Fruit fly (Drosophila melanogaster) whole organism: ENCODE results near the gene Ccn.

Experiments used
- CG8478 ChIP-seq: fragments of >200 bp; optimal IDR thresholded peaks from 2 replicates; lab custom pipeline; 2018; ENCODE audit warnings: inconsistent platforms
- Dll ChIP-seq: fragments of >200 bp; optimal IDR thresholded peaks from 2 replicates; lab custom pipeline; 2017
- EcR ChIP-seq, 2 experiments: fragments of >200 bp; optimal IDR thresholded peaks; 2 replicates each; lab custom pipeline; 2017; ENCODE audit warnings: missing biosample characterization in 2 of 2, missing genetic modification characterization in 2 of 2, missing genetic modification reagents in 2 of 2
- pan ChIP-seq: fragments of >200 bp; optimal IDR thresholded peaks from 2 replicates; lab custom pipeline; 2017
- psq ChIP-seq: fragments of >200 bp; optimal IDR thresholded peaks from 2 replicates; lab custom pipeline; 2017
- usp ChIP-seq: fragments of >200 bp; optimal IDR thresholded peaks from 2 replicates; lab custom pipeline; 2017; ENCODE audit warnings: missing biosample characterization, missing genetic modification characterization, mixed read lengths

Ccn gene

DNA sequence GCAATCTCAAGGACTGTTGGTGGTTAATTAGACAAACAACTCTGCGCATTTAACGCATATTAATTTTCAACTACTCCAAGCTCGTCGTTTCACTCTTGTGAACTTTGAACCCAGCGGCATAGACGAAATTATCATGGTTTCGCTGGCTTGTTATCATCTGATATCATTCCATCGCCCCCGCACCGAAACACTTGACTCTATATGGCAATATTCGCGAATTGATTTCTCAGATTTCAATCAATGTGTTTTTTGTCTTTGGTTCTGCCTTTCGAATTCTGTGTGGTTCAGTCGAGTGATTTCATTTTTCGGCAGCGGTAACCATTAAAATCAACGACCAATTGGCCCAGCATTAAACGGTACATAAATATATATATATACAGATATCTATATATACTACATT is 18.5 kb upstream of the Ccn start, which contains the start of gene CG34251:
TSS of gene CG34251 (plus strand) at position 301 of the 400 bp plus-strand sequence.
- TF ChIP-seq CG8478 (lab: Kevin White, UChicago), result no peak
- no peak for TF ChIP-seq EcR (GFP tag; optimal IDR thresholded peaks at IDR 0.05; lab: Kevin White, UChicago)
- no peak for TF ChIP-seq pan (lab: Kevin White, UChicago)
- TF ChIP-seq usp (GFP tag; lab: Kevin White, UChicago), result no peak
- no peak for TF ChIP-seq Dll (lab: Kevin White, UChicago)
- TF ChIP-seq psq (lab: Kevin White, UChicago), result no peak

DNA sequence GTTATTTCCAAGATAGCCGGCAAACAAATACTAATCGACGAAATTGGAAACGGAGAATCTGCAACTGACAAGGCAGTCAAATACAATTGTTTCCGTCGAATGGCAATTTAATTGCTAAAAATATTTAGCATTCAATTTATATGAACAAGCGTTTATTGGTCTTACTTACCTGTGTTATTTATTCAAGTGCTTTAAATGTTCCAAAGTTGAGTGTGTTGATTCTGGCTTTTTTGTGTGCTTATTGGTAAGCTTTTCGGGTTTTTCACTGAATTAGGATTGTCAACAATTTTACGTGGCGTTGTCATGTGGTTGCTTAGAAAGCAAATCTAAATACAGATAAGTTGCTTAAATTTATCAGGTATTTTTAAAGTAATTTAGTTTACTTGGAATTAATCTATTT is 18.0 kb upstream of the Ccn start:
- TF ChIP-seq psq (lab: Kevin White, UChicago) (no peak), Dll (lab: Kevin White, UChicago) (no peak), usp (GFP tag; lab: Kevin White, UChicago) (no peak), CG8478 (lab: Kevin White, UChicago) (no peak), EcR (GFP tag; optimal IDR thresholded peaks at IDR 0.05; lab: Kevin White, UChicago) (no peak), pan (lab: Kevin White, UChicago) (no peak)

DNA sequence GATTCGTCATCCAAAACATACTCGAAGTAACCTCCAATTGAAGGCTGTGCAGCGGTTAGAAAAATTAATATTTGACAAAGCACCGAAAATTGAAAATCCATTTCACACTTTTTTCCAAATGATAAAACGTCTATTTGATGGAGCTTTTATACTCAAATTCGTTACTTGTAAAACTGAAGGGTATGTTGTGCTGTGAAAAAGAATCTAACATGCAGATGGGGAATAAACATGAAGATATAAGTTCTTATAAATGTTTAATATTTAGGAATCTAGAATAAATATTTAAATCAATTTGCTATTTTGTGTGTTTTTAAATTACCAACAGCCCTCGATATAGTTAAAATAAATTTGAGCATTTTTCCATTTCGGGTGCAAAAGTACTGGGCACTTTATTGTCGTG is 29.9 kb downstream of the Ccn start, which contains the start of gene CheB74a:
TSS of gene CheB74a (minus strand) at position 101 of the 400 bp plus-strand sequence.
- TF ChIP-seq CG8478 (lab: Kevin White, UChicago) (no peak), usp (GFP tag; lab: Kevin White, UChicago) (no peak), Dll (lab: Kevin White, UChicago) (no peak)

DNA sequence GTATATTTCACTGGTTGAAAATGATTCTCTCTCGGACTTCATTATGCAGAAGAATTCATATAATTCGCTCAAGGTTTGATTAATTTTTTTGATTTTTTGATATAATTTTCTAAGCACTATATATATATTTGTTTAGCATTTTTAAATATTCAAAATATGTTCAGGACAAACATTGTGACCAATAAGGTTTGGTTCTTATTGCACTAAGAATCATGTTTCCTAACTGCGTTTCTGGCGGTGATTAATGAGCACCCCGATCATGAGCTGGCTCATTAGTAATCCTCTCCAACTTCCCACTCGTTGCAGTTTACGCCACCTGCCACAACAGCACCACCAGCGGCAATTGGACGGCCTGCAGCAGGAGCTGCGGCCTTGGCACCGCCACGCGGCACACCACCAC is 39.5 kb downstream of the Ccn start, which contains the start of gene CG6052:
TSS of gene CG6052 (minus strand) at position 101 of the 400 bp plus-strand sequence.
- TF ChIP-seq CG8478 (lab: Kevin White, UChicago) (no peak), usp (GFP tag; lab: Kevin White, UChicago) (no peak), EcR (GFP tag; optimal IDR thresholded peaks at IDR 0.05; lab: Kevin White, UChicago) (no peak), Dll (lab: Kevin White, UChicago) (no peak), pan (lab: Kevin White, UChicago) (no peak), psq (lab: Kevin White, UChicago) (no peak)

DNA sequence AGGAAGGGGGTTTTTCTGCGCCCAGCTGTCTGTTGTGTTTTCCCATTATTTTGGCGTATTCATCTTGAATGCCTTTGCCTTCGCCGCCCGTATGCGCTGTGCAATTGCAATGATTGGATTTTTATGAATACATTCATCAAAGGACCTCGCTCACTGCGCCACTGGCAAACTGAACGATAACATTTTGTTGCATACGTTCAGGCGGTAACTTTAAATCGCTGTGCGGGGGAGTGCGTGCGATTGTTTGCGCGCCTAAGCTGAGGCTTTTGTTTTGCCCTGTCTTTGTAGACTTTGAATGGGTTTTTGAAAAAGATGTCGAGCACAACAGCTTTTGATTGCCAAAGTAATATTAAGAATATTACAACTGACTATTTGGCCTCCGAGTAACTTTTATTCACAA is 49.8 kb downstream of the Ccn start:
- TF ChIP-seq psq (lab: Kevin White, UChicago), result no peak

DNA sequence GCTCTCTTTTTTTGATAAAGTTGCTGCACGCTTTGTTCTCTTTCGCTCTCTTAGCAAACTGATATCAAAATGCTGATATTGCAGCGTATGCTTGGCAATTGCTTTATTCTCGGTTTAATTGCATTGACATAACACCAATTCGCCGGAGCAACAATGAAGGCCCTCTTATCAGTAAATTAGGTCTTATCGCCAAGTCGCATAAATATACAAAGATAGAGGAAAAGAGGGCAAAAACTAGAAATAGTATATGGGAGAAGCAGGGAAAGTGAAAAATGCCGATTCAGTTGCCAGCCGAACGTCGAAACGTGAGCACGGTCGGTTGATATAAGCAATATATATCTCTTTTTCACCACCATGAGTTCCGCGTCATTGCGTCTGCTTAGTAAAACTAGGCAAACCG is 50.7 kb downstream of the Ccn start, which contains the start of gene CG7460:
TSS of gene CG7460 (plus strand) at position 70 of the 400 bp plus-strand sequence.
- TF ChIP-seq usp (GFP tag; lab: Kevin White, UChicago), result no peak
- no peak for TF ChIP-seq psq (lab: Kevin White, UChicago)
- TF ChIP-seq Dll (lab: Kevin White, UChicago), result no peak
- no peak for TF ChIP-seq EcR (GFP tag; optimal IDR thresholded peaks at IDR 0.05; lab: Kevin White, UChicago)
- TF ChIP-seq pan (lab: Kevin White, UChicago), result no peak
- TF ChIP-seq CG8478 (lab: Kevin White, UChicago), result no peak

DNA sequence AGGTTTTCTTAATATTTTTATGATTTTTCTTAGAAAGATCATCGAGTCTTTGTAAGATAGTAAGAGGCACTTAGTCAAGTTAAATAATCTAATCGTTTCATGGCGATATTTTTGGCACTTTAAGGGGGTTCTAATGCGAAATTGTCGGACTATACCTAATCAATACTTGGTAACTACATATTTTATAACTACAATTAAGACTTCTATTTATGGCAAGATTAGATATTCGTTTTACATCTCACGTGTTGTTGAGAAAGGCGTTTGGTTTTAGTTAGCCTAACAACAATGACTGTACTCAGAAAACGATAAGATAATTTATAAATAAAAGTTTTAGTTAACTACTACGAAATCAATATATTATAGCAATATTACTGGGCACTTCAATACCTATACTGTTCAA is 52.7 kb downstream of the Ccn start:
- no peak for TF ChIP-seq Dll (lab: Kevin White, UChicago)
- no peak for TF ChIP-seq CG8478 (lab: Kevin White, UChicago)
- TF ChIP-seq usp (GFP tag; lab: Kevin White, UChicago), result no peak
- TF ChIP-seq pan (lab: Kevin White, UChicago), result no peak
- TF ChIP-seq EcR (GFP tag; optimal IDR thresholded peaks at IDR 0.05; lab: Kevin White, UChicago), result no peak
- TF ChIP-seq psq (lab: Kevin White, UChicago), result no peak

DNA sequence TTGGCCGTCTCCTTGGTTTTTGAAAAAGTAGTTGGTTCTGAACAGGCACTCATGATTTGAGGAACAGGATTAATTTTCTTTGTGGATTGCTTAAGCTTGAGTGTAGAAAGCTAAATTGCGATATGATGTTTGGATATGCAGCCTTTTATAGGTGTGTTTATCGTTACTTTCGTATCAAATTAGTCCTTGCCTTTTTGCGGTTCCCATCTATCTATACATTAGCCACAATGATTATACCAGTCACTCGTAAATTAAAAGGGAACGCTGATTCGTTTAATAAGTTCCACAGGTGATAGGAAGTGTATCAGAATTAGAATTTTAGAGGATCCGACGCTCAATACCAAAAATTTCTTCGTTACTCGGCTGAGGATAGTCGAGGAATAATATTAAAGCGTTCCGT is 56.9 kb downstream of the Ccn start, which contains the start of gene CG6034:
TSS of gene CG6034 (minus strand) at position 101 of the 400 bp plus-strand sequence.
- TF ChIP-seq usp (GFP tag; lab: Kevin White, UChicago) (no peak), CG8478 (lab: Kevin White, UChicago) (no peak), EcR (GFP tag; optimal IDR thresholded peaks at IDR 0.05; lab: Kevin White, UChicago) (no peak), Dll (lab: Kevin White, UChicago) (no peak), pan (lab: Kevin White, UChicago) (no peak), psq (lab: Kevin White, UChicago) (no peak)

DNA sequence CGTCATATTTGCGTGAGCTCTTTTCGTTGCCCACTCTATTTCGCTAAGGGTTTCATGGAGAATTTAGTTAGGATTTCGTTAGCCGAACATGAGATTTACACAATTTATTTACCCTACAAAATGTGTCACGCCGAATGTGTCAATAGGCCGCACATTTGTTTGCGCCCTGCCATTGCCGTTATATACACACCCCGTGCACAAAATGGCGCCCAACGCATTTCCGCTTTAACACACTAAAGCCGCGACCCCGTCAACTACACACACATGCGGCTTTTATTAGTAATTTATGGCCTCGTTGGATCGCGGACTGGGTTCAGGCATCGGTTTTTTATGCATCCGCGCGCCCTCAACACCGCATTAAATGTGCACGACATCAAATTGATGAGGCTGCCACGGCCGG is 60.7 kb downstream of the Ccn start, which contains the start of gene Adgf-B:
TSS of gene Adgf-B (minus strand) at position 101 of the 400 bp plus-strand sequence.
- TF ChIP-seq pan (lab: Kevin White, UChicago) (no peak), CG8478 (lab: Kevin White, UChicago) (no peak), usp (GFP tag; lab: Kevin White, UChicago) (no peak), EcR (GFP tag; optimal IDR thresholded peaks at IDR 0.05; lab: Kevin White, UChicago) (no peak), Dll (lab: Kevin White, UChicago) (no peak), psq (lab: Kevin White, UChicago) (no peak)

DNA sequence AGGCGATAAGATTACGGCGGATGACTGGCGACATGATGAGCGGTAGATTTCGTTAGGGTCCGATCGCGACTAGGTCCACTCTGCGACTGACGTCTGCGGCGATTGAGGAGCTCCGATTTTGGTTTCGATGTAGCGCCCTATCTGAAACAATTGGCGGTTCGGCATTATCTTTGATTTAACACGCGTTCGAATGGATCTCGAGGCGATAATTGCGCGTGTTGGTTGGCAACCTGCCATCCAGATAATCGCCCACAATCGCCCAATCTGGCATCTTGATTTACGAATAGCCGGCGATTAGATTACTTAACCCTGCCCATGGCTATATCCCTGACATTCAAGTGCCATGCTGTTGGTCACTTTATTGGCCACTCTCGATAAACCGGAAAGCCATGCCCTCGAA is 64.5 kb downstream of the Ccn start:
- TF ChIP-seq usp (GFP tag; lab: Kevin White, UChicago), result no peak
- no peak for TF ChIP-seq EcR (GFP tag; optimal IDR thresholded peaks at IDR 0.05; lab: Kevin White, UChicago)
- no peak for TF ChIP-seq psq (lab: Kevin White, UChicago)
- no peak for TF ChIP-seq Dll (lab: Kevin White, UChicago)
- no peak for TF ChIP-seq pan (lab: Kevin White, UChicago)
- no peak for TF ChIP-seq CG8478 (lab: Kevin White, UChicago)

DNA sequence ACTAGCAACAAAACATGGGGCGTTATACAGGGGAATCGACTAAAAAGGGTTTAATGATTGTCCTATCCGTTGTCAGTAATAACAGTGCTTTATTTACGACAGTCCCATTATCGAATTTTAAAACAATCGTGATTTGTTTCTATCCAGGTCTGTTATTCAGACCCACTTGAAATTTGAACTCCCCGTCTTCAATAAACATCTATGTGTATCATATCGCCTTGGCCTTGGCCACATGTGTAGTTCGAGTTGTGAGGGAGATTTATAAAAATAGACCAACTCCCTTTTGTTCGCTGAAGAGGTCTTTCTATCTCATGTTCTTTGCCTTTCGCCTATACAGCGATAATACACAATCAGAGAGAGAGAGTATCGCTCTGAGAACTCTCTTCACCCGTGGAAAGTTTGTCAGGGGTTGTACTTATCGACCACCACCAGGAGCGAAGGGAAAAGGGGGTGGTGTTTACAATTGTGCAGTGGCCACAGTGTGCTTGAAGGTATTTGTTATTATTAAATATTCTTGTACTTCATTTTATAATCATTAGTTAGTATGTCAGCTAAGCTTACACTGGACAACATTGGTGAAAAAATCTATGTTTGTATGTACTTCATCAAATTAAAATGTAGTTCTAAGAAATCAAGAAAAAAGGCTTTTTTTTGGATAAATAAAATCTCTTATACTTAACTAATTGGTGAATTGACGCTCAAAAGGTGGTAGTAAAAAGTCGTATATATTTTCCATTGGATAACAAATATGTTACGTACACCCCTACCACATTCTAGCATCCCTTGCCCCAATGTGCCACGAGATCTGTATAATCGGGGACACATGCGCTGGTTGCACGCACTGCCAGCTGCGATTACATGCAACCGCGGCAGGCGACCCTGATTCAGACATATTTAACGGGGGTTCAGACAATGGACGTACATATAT is 67.6 kb downstream of the Ccn start:
- TF ChIP-seq Dll (lab: Kevin White, UChicago), result no peak
- TF ChIP-seq CG8478 (lab: Kevin White, UChicago), result no peak
- no peak for TF ChIP-seq psq (lab: Kevin White, UChicago)
- TF ChIP-seq usp (GFP tag; lab: Kevin White, UChicago), result no peak
- no peak for TF ChIP-seq pan (lab: Kevin White, UChicago)
- no peak for TF ChIP-seq EcR (GFP tag; optimal IDR thresholded peaks at IDR 0.05; lab: Kevin White, UChicago)
